Fruit fly (Drosophila melanogaster) whole organism: ENCODE measurements around the gene CG13793.
"Not testable (repeated sequence)": the region's sequence is repeated elsewhere in the genome, so short reads cannot be mapped to it uniquely, and the experiment has no call there.

Experiments used
- CG8478 ChIP-seq: fragments of >200 bp; optimal IDR thresholded peaks from 2 replicates; lab custom pipeline; 2018; ENCODE audit warnings: inconsistent platforms
- Dll ChIP-seq: fragments of >200 bp; optimal IDR thresholded peaks from 2 replicates; lab custom pipeline; 2017
- EcR ChIP-seq, 2 experiments: fragments of >200 bp; optimal IDR thresholded peaks; 2 replicates each; lab custom pipeline; 2017; ENCODE audit warnings: missing biosample characterization in 2 of 2, missing genetic modification characterization in 2 of 2, missing genetic modification reagents in 2 of 2
- pan ChIP-seq: fragments of >200 bp; optimal IDR thresholded peaks from 2 replicates; lab custom pipeline; 2017
- psq ChIP-seq: fragments of >200 bp; optimal IDR thresholded peaks from 2 replicates; lab custom pipeline; 2017
- usp ChIP-seq: fragments of >200 bp; optimal IDR thresholded peaks from 2 replicates; lab custom pipeline; 2017; ENCODE audit warnings: missing biosample characterization, missing genetic modification characterization, mixed read lengths

The CG13793 gene

DNA sequence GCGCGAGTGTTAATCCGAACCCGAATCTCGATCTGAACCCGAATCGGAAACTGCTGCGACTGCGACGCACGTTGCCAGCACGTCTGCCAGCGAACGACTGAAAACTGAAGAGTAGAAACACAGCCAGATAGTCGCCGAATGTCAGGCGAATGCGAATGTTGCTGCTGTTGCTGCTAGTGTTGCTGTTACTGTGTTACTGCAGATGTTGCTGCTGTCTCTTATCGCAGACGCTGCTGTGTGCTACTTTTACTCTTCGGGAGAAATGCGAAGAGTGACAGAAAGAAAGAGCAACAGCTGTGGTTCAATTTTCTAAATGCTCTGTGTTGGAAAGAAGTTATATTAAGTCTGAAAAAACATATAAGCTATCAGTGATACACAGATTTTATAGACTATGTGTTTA, 13.3 kb upstream of the CG13793 start, which contains the start of gene CG13796:
CG13796 (minus strand) TSS at position 101 of the 400 bp plus-strand sequence.
- TF ChIP-seq CG8478; EcR (GFP tag; optimal IDR thresholded peaks at IDR 0.05; lab: Kevin White, UChicago); Dll (lab: Kevin White, UChicago): not testable (repeated sequence)

DNA sequence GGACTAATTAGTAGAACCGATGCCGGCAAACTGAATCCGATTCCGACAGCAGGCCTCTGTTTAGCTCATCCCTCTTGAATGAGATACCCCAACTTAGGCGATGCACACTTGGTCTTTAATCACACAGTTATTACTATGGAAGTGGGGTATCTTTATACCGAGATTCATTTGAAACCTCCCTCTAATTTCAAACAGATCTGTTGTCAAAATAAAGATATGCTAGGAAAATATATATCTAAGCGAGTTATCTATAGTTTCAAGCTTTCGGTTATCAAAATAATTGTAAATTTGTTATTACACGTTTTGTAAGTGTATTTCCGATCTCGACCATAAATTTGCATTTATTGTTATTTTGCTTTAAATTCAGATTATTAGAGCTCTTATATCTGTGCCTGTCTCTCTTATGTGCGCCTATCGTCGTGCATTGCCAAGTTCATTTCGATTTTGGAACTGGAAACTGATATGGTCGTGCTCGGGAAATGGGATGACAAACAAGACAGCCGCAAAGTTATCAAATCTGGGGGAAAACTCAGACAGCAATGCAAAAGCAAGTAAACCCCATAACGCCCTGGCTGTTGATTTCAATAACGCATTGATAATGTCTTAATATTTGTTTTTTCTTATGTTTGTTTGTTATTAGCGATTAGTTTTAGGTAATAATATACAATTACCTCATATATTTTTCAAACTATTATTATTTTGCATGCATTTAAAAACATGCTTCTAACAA, 7.1 kb upstream of the CG13793 start, which contains the start of gene CG13795:
CG13795 (minus strand) TSS at position 31 of the 730 bp plus-strand sequence.
- TF ChIP-seq usp (no peak), EcR (GFP tag; optimal IDR thresholded peaks at IDR 0.05; lab: Kevin White, UChicago) (no peak), CG8478 (no peak), psq (lab: Kevin White, UChicago) (no peak), Dll (lab: Kevin White, UChicago) (no peak), pan (lab: Kevin White, UChicago) (no peak)

DNA sequence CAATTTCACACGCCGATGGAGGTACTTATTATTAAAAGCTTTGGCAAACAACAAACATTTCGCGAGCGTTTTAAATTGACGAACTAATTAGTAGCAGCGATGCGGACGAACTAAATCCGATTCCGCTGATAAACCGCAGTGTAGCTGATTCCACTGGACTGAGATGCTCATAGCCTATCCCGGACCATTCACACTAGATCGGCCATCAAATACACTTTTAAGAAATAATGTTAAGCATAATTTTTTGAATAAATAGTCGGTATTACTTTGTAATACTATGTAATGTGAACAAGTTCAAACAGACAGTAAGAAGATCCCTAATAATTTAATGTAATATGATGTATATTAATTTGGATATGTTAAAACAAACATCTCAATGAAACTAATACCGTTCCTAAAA, 3.4 kb upstream of the CG13793 start, which contains the start of gene CG13794:
CG13794 (minus strand) TSS at position 101 of the 400 bp plus-strand sequence.
- TF ChIP-seq psq (lab: Kevin White, UChicago) (no peak), EcR (GFP tag; optimal IDR thresholded peaks at IDR 0.05; lab: Kevin White, UChicago) (no peak), usp (no peak), pan (lab: Kevin White, UChicago) (no peak), CG8478 (no peak), Dll (lab: Kevin White, UChicago) (no peak)

DNA sequence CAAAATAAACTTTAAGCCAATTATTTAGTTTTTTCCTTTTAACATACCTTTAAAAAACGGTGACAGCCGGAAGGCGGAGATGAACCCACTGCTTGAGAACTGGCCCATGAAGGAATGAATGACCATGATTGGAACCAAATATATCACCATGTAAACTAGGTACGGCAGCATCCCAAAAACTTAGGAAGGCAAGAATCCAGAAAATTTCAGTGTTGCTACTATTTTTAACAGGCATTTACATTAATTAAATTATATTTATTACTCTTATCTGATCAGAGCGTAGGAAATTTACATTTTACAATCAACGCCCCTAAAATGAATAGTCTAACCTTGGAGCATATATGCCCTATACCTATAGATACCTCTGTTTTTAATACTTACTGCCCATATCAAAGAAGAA, 2.8 kb upstream of the CG13793 start:
- TF ChIP-seq usp (no peak), CG8478 (no peak), EcR (GFP tag; optimal IDR thresholded peaks at IDR 0.05; lab: Kevin White, UChicago) (no peak), pan (lab: Kevin White, UChicago) (no peak), Dll (lab: Kevin White, UChicago) (no peak), psq (lab: Kevin White, UChicago) (no peak)

DNA sequence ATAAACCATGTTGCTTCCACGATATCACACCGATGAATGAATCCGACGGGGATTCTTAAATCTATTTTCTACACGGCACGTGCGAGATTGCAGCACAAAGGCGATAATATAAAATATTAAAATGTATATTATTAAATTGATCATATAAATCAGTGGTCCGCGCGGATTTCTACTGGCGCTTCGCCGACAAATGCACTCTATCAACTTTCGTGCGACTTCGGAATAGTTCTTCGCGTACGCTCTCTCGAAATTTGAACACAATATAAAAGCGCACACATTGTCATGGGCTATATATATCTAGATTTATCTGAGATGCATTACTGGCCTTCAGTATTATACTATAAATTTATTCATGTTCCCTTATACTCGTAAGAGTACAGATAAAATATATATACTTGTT, 2.7 kb downstream of the CG13793 start, which contains the start of gene CG33296:
CG33296 (minus strand) TSS at position 101 of the 400 bp plus-strand sequence.
- TF ChIP-seq usp = no peak
- TF ChIP-seq Dll (lab: Kevin White, UChicago) = no peak

DNA sequence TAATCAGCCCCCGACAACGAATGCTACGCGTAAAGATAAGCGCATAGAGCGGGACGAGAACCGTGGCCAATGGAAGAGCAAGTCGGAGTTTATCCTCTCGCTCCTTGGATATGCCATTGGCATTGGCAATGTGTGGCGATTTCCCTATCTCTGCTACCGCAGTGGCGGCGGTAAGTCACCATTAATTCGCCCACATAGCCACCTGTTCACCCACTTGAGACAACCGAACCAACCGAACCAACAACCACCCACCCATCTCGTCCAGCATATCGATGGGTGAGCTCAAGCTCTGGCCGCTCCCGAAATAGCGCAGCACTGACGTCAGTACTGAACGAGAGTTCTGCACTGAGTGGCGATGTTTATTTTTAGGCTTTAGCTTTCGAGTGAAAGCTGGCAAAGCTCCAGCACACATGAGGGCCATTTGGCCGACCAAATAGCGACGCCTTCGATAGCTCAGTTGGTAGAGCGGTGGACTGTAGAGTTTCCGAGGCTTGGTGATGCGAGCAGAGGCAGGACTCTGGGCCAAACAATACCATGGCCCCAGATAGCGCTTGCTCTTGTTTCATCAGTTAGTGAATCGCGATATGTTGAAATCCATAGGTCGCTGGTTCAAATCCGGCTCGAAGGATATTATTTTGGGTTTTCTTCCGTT, 8.1 kb downstream of the CG13793 start:
- TF ChIP-seq pan (lab: Kevin White, UChicago) (no peak), usp (no peak), EcR (GFP tag; optimal IDR thresholded peaks at IDR 0.05; lab: Kevin White, UChicago) (no peak), CG8478 (no peak), Dll (lab: Kevin White, UChicago) (no peak), psq (lab: Kevin White, UChicago) (no peak)

DNA sequence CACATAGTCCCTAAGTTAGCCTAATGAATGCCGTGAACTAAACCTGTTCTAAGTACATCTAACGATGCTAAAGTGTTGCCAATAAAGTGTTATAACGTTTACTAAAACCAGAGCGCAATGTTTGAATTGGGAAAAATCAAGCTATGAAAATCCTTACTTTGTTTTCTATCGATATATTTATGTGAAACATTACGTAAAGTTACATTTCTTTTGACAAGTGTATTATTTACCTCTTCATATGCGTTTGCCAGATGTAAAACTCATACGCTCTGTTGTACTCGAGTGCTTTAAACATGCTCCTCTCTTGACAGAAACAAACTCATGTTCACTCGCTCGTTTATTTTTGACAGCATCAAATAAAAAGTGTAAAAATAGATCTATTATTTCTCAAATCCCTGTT, 8.7 kb downstream of the CG13793 start, which contains the start of gene Ntl:
Ntl (plus strand) TSS at position 301 of the 400 bp plus-strand sequence.
- TF ChIP-seq EcR (GFP tag; optimal IDR thresholded peaks at IDR 0.05; lab: Kevin White, UChicago) (no peak), psq (lab: Kevin White, UChicago) (no peak), Dll (lab: Kevin White, UChicago) (no peak), usp (no peak), pan (lab: Kevin White, UChicago) (no peak), CG8478 (no peak)

DNA sequence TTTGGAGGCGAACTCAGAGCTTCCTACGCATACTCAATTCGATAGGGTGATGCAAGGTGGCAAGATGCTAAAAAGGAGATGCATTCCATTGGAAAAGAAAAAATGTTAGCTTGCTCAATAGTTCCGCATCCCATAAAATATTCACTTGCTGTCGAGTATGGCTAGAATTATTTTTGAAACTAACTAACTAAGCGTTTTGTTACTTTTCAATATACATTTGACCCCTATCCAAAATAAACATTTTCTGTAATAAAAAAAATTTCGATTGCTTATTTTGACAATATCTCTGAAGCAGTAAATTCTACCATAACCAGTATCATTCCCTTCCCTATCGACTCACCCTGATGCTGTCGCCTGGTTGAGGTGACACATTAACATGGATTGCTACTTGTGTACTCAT, 15.8 kb downstream of the CG13793 start:
- TF ChIP-seq usp (no peak), psq (lab: Kevin White, UChicago) (no peak), CG8478 (no peak), EcR (GFP tag; optimal IDR thresholded peaks at IDR 0.05; lab: Kevin White, UChicago) (no peak), pan (lab: Kevin White, UChicago) (no peak), Dll (lab: Kevin White, UChicago) (no peak)

DNA sequence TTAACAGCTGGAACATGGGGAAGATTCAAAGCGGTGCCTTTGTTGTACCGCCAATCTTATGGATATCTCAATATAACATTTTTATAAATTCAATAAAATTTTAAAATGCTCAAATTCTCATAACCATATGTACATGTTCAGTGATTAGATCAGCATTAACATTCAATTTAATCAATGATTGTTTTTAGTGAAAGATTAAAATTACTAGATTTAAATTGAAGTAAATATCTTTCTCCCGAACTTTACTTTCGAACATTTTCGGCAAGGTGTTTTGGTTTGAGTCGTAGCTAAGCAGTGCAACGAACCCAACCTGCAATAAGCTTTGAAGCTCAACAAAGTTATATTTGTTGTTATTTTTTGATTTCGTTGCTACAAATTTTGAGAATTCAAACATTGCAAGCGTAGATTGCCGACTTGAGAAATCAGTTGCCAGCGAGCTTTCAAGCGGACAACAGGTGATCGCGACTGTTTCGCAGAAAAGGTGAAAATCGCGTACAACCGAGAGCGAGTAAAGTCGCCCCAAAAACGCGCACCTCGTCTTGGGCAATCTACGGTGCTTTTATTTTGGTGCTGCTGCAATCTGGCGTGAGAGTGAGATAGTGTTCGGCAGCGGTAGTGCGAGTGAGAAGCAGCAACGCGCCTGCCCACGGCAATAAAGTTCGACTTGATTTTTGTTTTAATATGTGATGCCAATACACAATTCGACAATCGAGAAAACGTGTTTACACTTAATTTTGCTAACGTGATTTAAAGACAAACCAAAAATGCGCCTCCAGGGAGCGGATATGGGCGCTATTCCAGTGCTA, 16.7 kb downstream of the CG13793 start, which contains the start of gene Tep3:
Tep3 (plus strand) TSS at position 423 of the 806 bp plus-strand sequence.
- TF ChIP-seq EcR (GFP tag; optimal IDR thresholded peaks at IDR 0.05; lab: Kevin White, UChicago) = no peak
- TF ChIP-seq pan (lab: Kevin White, UChicago) = no peak
- no peak for TF ChIP-seq Dll (lab: Kevin White, UChicago)
- TF ChIP-seq CG8478 = peak; percentile 3

DNA sequence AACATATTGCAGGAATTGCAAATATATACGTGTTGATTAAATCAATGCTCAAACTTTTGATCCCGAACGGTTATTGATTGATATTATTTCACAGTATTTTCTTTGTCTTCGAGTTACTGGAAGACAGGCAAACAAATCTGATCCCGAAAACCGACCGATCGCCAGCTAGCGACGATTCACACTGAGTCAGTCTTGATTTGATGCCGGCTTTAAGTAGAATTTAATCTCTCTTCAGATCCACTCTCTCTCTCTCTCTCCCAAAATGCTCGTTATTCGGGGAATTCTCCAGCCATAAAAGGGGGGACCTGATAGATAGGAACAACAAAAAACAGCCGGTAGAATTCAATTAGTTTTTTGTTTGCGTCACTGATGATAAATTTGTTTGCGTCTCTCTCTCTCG, 17.9 kb downstream of the CG13793 start, which contains the start of gene Tep2:
Tep2 (minus strand) TSS at position 185 of the 400 bp plus-strand sequence.
- TF ChIP-seq psq (lab: Kevin White, UChicago) (no peak), Dll (lab: Kevin White, UChicago) (no peak), CG8478 (no peak), EcR (GFP tag; optimal IDR thresholded peaks at IDR 0.05; lab: Kevin White, UChicago) (no peak), usp (no peak), pan (lab: Kevin White, UChicago) (no peak)

DNA sequence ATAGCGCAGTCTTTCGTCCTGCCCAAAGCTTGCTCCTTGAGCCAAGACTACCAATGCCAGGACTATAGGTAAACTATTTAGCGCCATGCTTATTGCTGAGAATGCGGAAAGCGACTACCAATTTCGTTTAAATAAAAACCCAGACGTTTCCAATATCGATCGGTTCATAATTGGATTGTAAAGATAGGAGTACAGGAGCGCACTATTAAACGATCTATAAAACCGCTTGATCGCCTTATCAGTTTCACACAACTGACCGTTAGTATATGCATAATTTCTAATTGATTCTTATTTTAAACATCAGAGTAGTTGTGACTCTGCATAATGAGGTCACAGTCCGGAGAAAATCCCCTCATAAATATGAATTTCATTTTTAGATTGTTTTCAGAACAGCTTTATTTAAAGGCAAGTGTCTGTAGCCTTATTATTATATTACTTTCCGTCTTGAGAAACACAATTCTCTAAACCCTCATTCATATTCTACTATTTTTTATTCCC, 26.7 kb downstream of the CG13793 start, which contains the start of the genes CG7025 and CG43235:
CG7025 (minus strand) TSS at position 101 of the 498 bp plus-strand sequence.
CG43235 (plus strand) TSS at position 448 of the 498 bp plus-strand sequence.
- TF ChIP-seq EcR (GFP tag; optimal IDR thresholded peaks at IDR 0.05; lab: Kevin White, UChicago) = no peak
- TF ChIP-seq Dll (lab: Kevin White, UChicago) = no peak
